Worm (Caenorhabditis elegans): Measurements from ENCODE around the gene F48D6.4.

ce11 chrX:4235752-4236151, 11.3 kb downstream of the F48D6.4 start, which contains the start of gene rab-37:
- TF ChIP-seq skn-1 (tag; optimal IDR thresholded peaks at IDR 0.05) (no peak), aly-2 (tag; optimal IDR thresholded peaks at IDR 0.05) (no peak), egl-27 (tag; optimal IDR thresholded peaks at IDR 0.05) (no peak), ceh-16 (tag; optimal IDR thresholded peaks at IDR 0.05) (no peak), nhr-25 (tag; optimal IDR thresholded peaks at IDR 0.05) (no peak), nhr-77 (tag; optimal IDR thresholded peaks at IDR 0.05) (no peak), nhr-76 (tag; optimal IDR thresholded peaks at IDR 0.05) (no peak), ama-1 (optimal IDR thresholded peaks at IDR 0.05) (no peak), unc-39 (tag; optimal IDR thresholded peaks at IDR 0.05) (no peak), fkh-10 (GFP tag; optimal IDR thresholded peaks at IDR 0.05) (no peak), ztf-4 (tag; optimal IDR thresholded peaks at IDR 0.05) (no peak), nhr-237 (tag; optimal IDR thresholded peaks at IDR 0.05) (no peak)
